Fruit fly (Drosophila melanogaster) whole organism, embryonic: Measurements from ENCODE around the gene Ac13E.
A peak's percentile ranks its signal among the peaks of the same experiment; 100 is the strongest.

ENCODE experiments used
- B-H2 ChIP-seq: fragments of 200-800 bp; sonication (Bioruptor generic); optimal IDR thresholded peaks from 2 replicates; lab custom pipeline; 2018; ENCODE audit warnings: missing biosample characterization, mild to moderate bottlenecking, missing genetic modification characterization
- CG12071 ChIP-seq: fragments of 200-800 bp; sonication (Bioruptor generic); optimal IDR thresholded peaks from 3 replicates; lab custom pipeline; 2018; ENCODE audit warnings: missing biosample characterization, mild to moderate bottlenecking, missing genetic modification characterization
- CG12942 ChIP-seq: fragments of 200-800 bp; sonication (Bioruptor generic); optimal IDR thresholded peaks from 3 replicates; lab custom pipeline; 2016; ENCODE audit warnings: missing biosample characterization, missing genetic modification characterization
- CG15073 ChIP-seq: fragments of 200-800 bp; sonication (Bioruptor generic); optimal IDR thresholded peaks from 2 replicates; lab custom pipeline; 2016; ENCODE audit warnings: missing biosample characterization, missing genetic modification characterization
- CG1603 ChIP-seq: fragments of 200-800 bp; sonication (Bioruptor generic); optimal IDR thresholded peaks from 2 replicates; lab custom pipeline; 2019; ENCODE audit warnings: missing biosample characterization, mild to moderate bottlenecking, missing genetic modification characterization, moderate library complexity
- CG17328 ChIP-seq: fragments of 200-800 bp; sonication (Bioruptor generic); IDR thresholded peaks from 2 replicates; pipeline ENCODE4 v1.3.6; 2022; ENCODE audit warnings: missing biosample characterization, missing genetic modification characterization
- CG17361 ChIP-seq: fragments of 200-800 bp; sonication (Bioruptor generic); IDR thresholded peaks from 3 replicates; pipeline ENCODE4 v1.3.6; 2022; ENCODE audit warnings: missing biosample characterization, missing genetic modification characterization
- CG2199 ChIP-seq: fragments of 200-800 bp; sonication (Bioruptor generic); IDR thresholded peaks from 3 replicates; pipeline ENCODE4 v1.3.6; 2022; ENCODE audit warnings: missing biosample characterization, missing genetic modification characterization
- CG30020 ChIP-seq: fragments of 200-800 bp; optimal IDR thresholded peaks from 2 replicates; lab custom pipeline; 2019; ENCODE audit warnings: missing biosample characterization, mild to moderate bottlenecking, missing genetic modification characterization, moderate library complexity
- CG31224 ChIP-seq: fragments of 200-800 bp; sonication (Bioruptor generic); IDR thresholded peaks from 2 replicates; pipeline ENCODE4 v1.3.6; 2022; ENCODE audit warnings: missing biosample characterization, missing genetic modification characterization
- CG3407 ChIP-seq: fragments of 200-800 bp; sonication (Bioruptor generic); optimal IDR thresholded peaks from 2 replicates; lab custom pipeline; 2018; ENCODE audit warnings: missing biosample characterization, mild to moderate bottlenecking, missing genetic modification characterization
- CG4282 ChIP-seq: fragments of 200-800 bp; sonication (Bioruptor generic); optimal IDR thresholded peaks from 2 replicates; lab custom pipeline; 2016; ENCODE audit warnings: missing biosample characterization, missing genetic modification characterization
- CG4328 ChIP-seq: fragments of 200-800 bp; sonication (Bioruptor generic); optimal IDR thresholded peaks from 3 replicates; lab custom pipeline; 2017; ENCODE audit warnings: missing biosample characterization, missing genetic modification reagents, missing genetic modification characterization
- CG4820 ChIP-seq: fragments of 200-800 bp; sonication (Bioruptor generic); optimal IDR thresholded peaks from 3 replicates; lab custom pipeline; 2016; ENCODE audit warnings: missing biosample characterization, missing genetic modification characterization
- CG6683 ChIP-seq: fragments of 200-800 bp; sonication (Bioruptor generic); optimal IDR thresholded peaks from 2 replicates; lab custom pipeline; 2017; ENCODE audit warnings: missing biosample characterization, mild to moderate bottlenecking, missing genetic modification characterization, missing genetic modification reagents
- CG7372 ChIP-seq: fragments of 200-800 bp; sonication (Bioruptor generic); IDR thresholded peaks from 2 replicates; pipeline ENCODE4 v1.3.6; 2022; ENCODE audit warnings: missing biosample characterization, missing genetic modification characterization
- CG7839 ChIP-seq: fragments of 200-800 bp; sonication (Bioruptor generic); optimal IDR thresholded peaks from 3 replicates; lab custom pipeline; 2018; ENCODE audit warnings: missing biosample characterization, mild to moderate bottlenecking, missing genetic modification characterization, moderate library complexity
- CG7987 ChIP-seq: fragments of 200-800 bp; sonication (Bioruptor generic); optimal IDR thresholded peaks from 2 replicates; lab custom pipeline; 2018; ENCODE audit warnings: missing biosample characterization, mild to moderate bottlenecking, missing genetic modification characterization, moderate library complexity
- CG9609 ChIP-seq: fragments of 200-800 bp; sonication (Bioruptor generic); optimal IDR thresholded peaks from 3 replicates; lab custom pipeline; 2016; ENCODE audit warnings: missing biosample characterization, missing genetic modification characterization
- CG9817 ChIP-seq: fragments of 200-800 bp; sonication (Bioruptor generic); optimal IDR thresholded peaks from 2 replicates; lab custom pipeline; 2018; ENCODE audit warnings: missing biosample characterization, mild to moderate bottlenecking, missing genetic modification characterization, moderate library complexity
- Dip2 ChIP-seq: fragments of 200-800 bp; sonication (Bioruptor generic); IDR thresholded peaks from 2 replicates; pipeline ENCODE4 v1.3.6; 2022; ENCODE audit warnings: missing biosample characterization, missing genetic modification characterization
- Gsc ChIP-seq: fragments of 200-800 bp; sonication (Bioruptor generic); IDR thresholded peaks from 2 replicates; pipeline ENCODE4 v1.3.6; 2022; ENCODE audit warnings: missing biosample characterization, missing genetic modification characterization
- H2.0 ChIP-seq: fragments of 200-800 bp; sonication (Bioruptor generic); IDR thresholded peaks from 2 replicates; pipeline ENCODE4 v1.3.6; 2022; ENCODE audit warnings: missing biosample characterization, missing genetic modification characterization
- HHEX ChIP-seq: fragments of 200-800 bp; sonication (Bioruptor generic); optimal IDR thresholded peaks from 3 replicates; lab custom pipeline; 2017; ENCODE audit warnings: missing biosample characterization, mild to moderate bottlenecking, missing genetic modification characterization, missing genetic modification reagents
- HLH4C ChIP-seq: fragments of 200-800 bp; sonication (Bioruptor generic); IDR thresholded peaks from 3 replicates; pipeline ENCODE4 v1.3.6; 2022; ENCODE audit warnings: missing biosample characterization, missing genetic modification characterization; ENCODE audit not compliant: partially characterized antibody
- Hey ChIP-seq: fragments of 200-800 bp; sonication (Bioruptor generic); optimal IDR thresholded peaks from 3 replicates; lab custom pipeline; 2018; ENCODE audit warnings: missing biosample characterization, mild to moderate bottlenecking, missing genetic modification characterization
- MTF-1 ChIP-seq: fragments of 200-800 bp; sonication (Bioruptor generic); optimal IDR thresholded peaks from 2 replicates; lab custom pipeline; 2018; ENCODE audit warnings: missing biosample characterization, mild to moderate bottlenecking, missing genetic modification characterization, borderline replicate concordance
- Med ChIP-seq: fragments of 200-800 bp; sonication (Bioruptor generic); peaks from one replicate; lab custom pipeline; 2016; ENCODE audit warnings: missing biosample characterization, missing genetic modification characterization, mild to moderate bottlenecking, inconsistent platforms, moderate library complexity
- NC2β ChIP-seq: fragments of 200-800 bp; sonication (Bioruptor generic); optimal IDR thresholded peaks from 2 replicates; lab custom pipeline; 2016; ENCODE audit warnings: missing biosample characterization, missing genetic modification characterization
- NFAT ChIP-seq: fragments of 200-800 bp; sonication (Bioruptor generic); IDR thresholded peaks from 2 replicates; pipeline ENCODE4 v1.3.6; 2022; ENCODE audit warnings: missing biosample characterization, missing genetic modification characterization
- Oli ChIP-seq: fragments of 200-800 bp; sonication (Bioruptor generic); optimal IDR thresholded peaks from 2 replicates; lab custom pipeline; 2018; ENCODE audit warnings: missing biosample characterization, mild to moderate bottlenecking, missing genetic modification characterization, moderate library complexity
- Optix ChIP-seq: fragments of 200-800 bp; sonication (Bioruptor generic); IDR thresholded peaks from 3 replicates; pipeline ENCODE4 v1.3.6; 2022; ENCODE audit warnings: missing biosample characterization, missing genetic modification characterization
- PHDP ChIP-seq: fragments of 200-800 bp; sonication (Bioruptor generic); optimal IDR thresholded peaks from 3 replicates; lab custom pipeline; 2018; ENCODE audit warnings: missing biosample characterization, mild to moderate bottlenecking, missing genetic modification characterization, moderate library complexity
- bigmax ChIP-seq: fragments of 200-800 bp; sonication (Bioruptor generic); optimal IDR thresholded peaks from 2 replicates; lab custom pipeline; 2018; ENCODE audit warnings: missing biosample characterization, mild to moderate bottlenecking, missing genetic modification characterization
- chif ChIP-seq, 2 experiments: fragments of 200-800 bp; sonication (Bioruptor generic); optimal IDR thresholded peaks; 3 replicates each; lab custom pipeline; 2016; ENCODE audit warnings: missing biosample characterization in 2 of 2, missing genetic modification characterization in 2 of 2
- dimm ChIP-seq: fragments of 200-800 bp; sonication (Bioruptor generic); IDR thresholded peaks from 2 replicates; pipeline ENCODE4 v1.3.6; 2022; ENCODE audit warnings: missing biosample characterization, missing genetic modification characterization
- dm ChIP-seq: fragments of 200-800 bp; sonication (Bioruptor generic); optimal IDR thresholded peaks from 3 replicates; lab custom pipeline; 2016; ENCODE audit warnings: missing biosample characterization, missing genetic modification characterization
- fd64A ChIP-seq: fragments of 200-800 bp; sonication (Bioruptor generic); optimal IDR thresholded peaks from 3 replicates; lab custom pipeline; 2018; ENCODE audit warnings: missing biosample characterization, mild to moderate bottlenecking, missing genetic modification characterization
- gt ChIP-seq: fragments of 200-800 bp; sonication (Bioruptor generic); IDR thresholded peaks from 2 replicates; pipeline ENCODE4 v1.3.6; 2022; ENCODE audit warnings: missing biosample characterization, missing genetic modification characterization
- hbn ChIP-seq: fragments of 200-800 bp; sonication (Bioruptor generic); IDR thresholded peaks from 2 replicates; pipeline ENCODE4 v1.3.6; 2022; ENCODE audit warnings: missing biosample characterization, missing genetic modification characterization; ENCODE audit not compliant: partially characterized antibody
- klu ChIP-seq: fragments of 200-800 bp; sonication (Bioruptor generic); IDR thresholded peaks from 2 replicates; pipeline ENCODE4 v1.3.6; 2022; ENCODE audit warnings: missing biosample characterization, missing genetic modification characterization
- lov ChIP-seq, 2 experiments: fragments of 200-800 bp in 1 of 2; fragments of >200 bp in 1 of 2; sonication (Bioruptor generic) in 1 of 2; IDR thresholded peaks in 1 of 2; optimal IDR thresholded peaks in 1 of 2; 2 replicates in 1 of 2; 3 replicates in 1 of 2; pipeline versions ENCODE4 v1.3.6 to Lab custom; 2017 to 2022; ENCODE audit warnings: missing biosample characterization in 1 of 2, missing genetic modification characterization in 1 of 2
- otp ChIP-seq: fragments of 200-800 bp; sonication (Bioruptor generic); IDR thresholded peaks from 3 replicates; pipeline ENCODE4, ENCODE4 v1.3.6; 2022; ENCODE audit warnings: missing biosample characterization, missing genetic modification characterization
- pita ChIP-seq: fragments of 200-800 bp; sonication (Bioruptor generic); optimal IDR thresholded peaks from 2 replicates; lab custom pipeline; 2017; ENCODE audit warnings: missing biosample characterization, mild to moderate bottlenecking, missing genetic modification characterization
- pum ChIP-seq: fragments of 200-800 bp; sonication (Bioruptor generic); optimal IDR thresholded peaks from 2 replicates; lab custom pipeline; 2016; ENCODE audit warnings: missing biosample characterization, missing genetic modification characterization
- run ChIP-seq: fragments of 200-800 bp; sonication (Bioruptor generic); optimal IDR thresholded peaks from 3 replicates; lab custom pipeline; 2018; ENCODE audit warnings: missing biosample characterization, mild to moderate bottlenecking, missing genetic modification characterization
- slou ChIP-seq: fragments of 200-800 bp; sonication (Bioruptor generic); optimal IDR thresholded peaks from 3 replicates; lab custom pipeline; 2016; ENCODE audit warnings: missing biosample characterization, missing genetic modification characterization
- ssp ChIP-seq: fragments of 200-800 bp; sonication (Bioruptor generic); IDR thresholded peaks from 2 replicates; pipeline ENCODE4 v1.3.6; 2022; ENCODE audit warnings: missing biosample characterization, missing genetic modification characterization
- trh ChIP-seq: fragments of 200-800 bp; sonication (Bioruptor generic); optimal IDR thresholded peaks from 2 replicates; lab custom pipeline; 2016; ENCODE audit warnings: missing biosample characterization, missing genetic modification characterization
- yki ChIP-seq: fragments of >200 bp; optimal IDR thresholded peaks from 3 replicates; lab custom pipeline; 2018

The Ac13E gene

DNA sequence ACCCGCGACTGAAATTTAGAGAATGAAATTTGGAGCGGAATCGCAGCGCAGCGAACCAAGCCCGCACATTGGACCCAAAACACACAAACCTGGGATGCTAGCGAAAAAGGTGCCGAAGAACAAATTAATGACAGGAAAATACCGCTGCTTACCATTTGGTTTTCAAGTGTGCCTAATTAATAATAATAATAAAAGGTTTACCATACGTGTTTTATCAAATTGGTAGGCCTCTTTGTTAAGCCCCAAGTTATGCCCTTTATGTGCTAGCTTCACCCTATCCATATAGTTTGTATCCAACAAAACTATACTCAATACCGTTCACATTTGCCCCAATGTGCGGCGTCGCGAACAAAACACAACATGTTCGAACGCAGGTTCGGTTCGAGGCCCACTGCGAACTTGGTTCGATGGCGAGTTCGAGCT, at the start of gene Ac13E (continued):
- TF ChIP-seq CG9817 (tag; lab: Kevin White, UChicago) = peak; percentile 83
- TF ChIP-seq pum = peak; percentile 73
- TF ChIP-seq CG7372 (GFP tag; lab: Robert Waterston, UW) = peak; percentile 89
- peak; percentile 89 for TF ChIP-seq HHEX (GFP tag; lab: Kevin White, UChicago)
- TF ChIP-seq Hey (tag; lab: Kevin White, UChicago) = peak; percentile 52
- TF ChIP-seq B-H2 (GFP tag; lab: Kevin White, UChicago) = peak; percentile 79
- TF ChIP-seq CG15073 (GFP tag; lab: Kevin White, UChicago) = peak; percentile 27
- peak; percentile 90 for TF ChIP-seq CG4282 (GFP tag; lab: Kevin White, UChicago)
- TF ChIP-seq pita (GFP tag; lab: Kevin White, UChicago) = no peak
- peak; percentile 94 for TF ChIP-seq CG7839
- TF ChIP-seq bigmax = no peak
- no peak for TF ChIP-seq CG2199 (GFP tag; lab: Robert Waterston, UW)
- peak; percentile 75 for TF ChIP-seq CG12071
- peak; percentile 73; the same call in 1 of the 2 replicates for TF ChIP-seq klu (GFP tag; lab: Robert Waterston, UW)
- TF ChIP-seq CG9609 (GFP tag; lab: Kevin White, UChicago) = peak; percentile 68
- peak; percentile 80 for TF ChIP-seq run
- peak; percentile 26 for TF ChIP-seq CG7987
- TF ChIP-seq CG30020 (tag; lab: Kevin White, UChicago) = peak; percentile 63
- peak; percentile 81 for TF ChIP-seq CG4820 (GFP tag; lab: Kevin White, UChicago)
- TF ChIP-seq trh = peak; percentile 71
- TF ChIP-seq CG12942 (GFP tag; lab: Kevin White, UChicago) = peak; percentile 79
- TF ChIP-seq dimm = no peak
- peak; percentile 83 for TF ChIP-seq CG3407 (GFP tag; lab: Kevin White, UChicago)
- TF ChIP-seq chif (GFP tag; optimal IDR thresholded peaks at IDR 0.05; lab: Kevin White, UChicago) = peak; percentile 56 to 85
- TF ChIP-seq HLH4C (GFP tag; lab: Robert Waterston, UW) = peak; percentile 51; the same call in 2 of the 3 replicates
- peak; percentile 95 for TF ChIP-seq CG17361 (GFP tag; lab: Robert Waterston, UW)
- TF ChIP-seq Oli (tag; lab: Kevin White, UChicago) = peak; percentile 94
- peak; percentile 85 for TF ChIP-seq CG1603 (tag; lab: Kevin White, UChicago)
- no peak for TF ChIP-seq Dip2 (GFP tag; lab: Robert Waterston, UW)
- TF ChIP-seq Med (GFP tag; lab: Kevin White, UChicago) = peak; percentile 98
- peak; percentile 75 for TF ChIP-seq fd64A (GFP tag; lab: Kevin White, UChicago)
- peak; percentile 79 for TF ChIP-seq NC2β
- 0 out of 2 replicates have a peak, but pooled peaks have one; percentile 30 for TF ChIP-seq gt (GFP tag; lab: Robert Waterston, UW)
- TF ChIP-seq CG4328 (GFP tag; lab: Kevin White, UChicago) = peak; percentile 83
- peak; percentile 82 for TF ChIP-seq H2.0
- TF ChIP-seq yki (lab: Kevin White, UChicago) = no peak
- TF ChIP-seq NFAT = peak; percentile 78
- TF ChIP-seq slou = peak; percentile 78
- TF ChIP-seq CG17328 (GFP tag; lab: Robert Waterston, UW) = peak; percentile 75
- peak; percentile 83 for TF ChIP-seq Optix (GFP tag; lab: Robert Waterston, UW)
- peak; percentile 77 for TF ChIP-seq CG31224 (GFP tag; lab: Robert Waterston, UW)
- peak; percentile 67 for TF ChIP-seq ssp (GFP tag; lab: Robert Waterston, UW)
- TF ChIP-seq CG6683 (GFP tag; lab: Kevin White, UChicago) = peak; percentile 83
- TF ChIP-seq dm (GFP tag; lab: Kevin White, UChicago) = peak; percentile 70
- TF ChIP-seq otp (GFP tag; lab: Robert Waterston, UW) = peak; percentile 78; the same call in 2 of the 3 replicates
- peak; percentile 59 for TF ChIP-seq Gsc (GFP tag; lab: Robert Waterston, UW)
- 0 out of 2 replicates have a peak, but pooled peaks have one; percentile 18 for TF ChIP-seq hbn (GFP tag; lab: Robert Waterston, UW)
- peak; percentile 92 for TF ChIP-seq PHDP (tag; lab: Kevin White, UChicago)
- TF ChIP-seq MTF-1 (GFP tag; lab: Kevin White, UChicago) = peak; percentile 57
- TF ChIP-seq lov (optimal IDR thresholded peaks at IDR 0.05; lab: Kevin White, UChicago) = no peak
- TF ChIP-seq lov (GFP tag; IDR thresholded peaks at IDR 0.05; lab: Robert Waterston, UW) = 0 out of 3 replicates have a peak, but pooled peaks have one; percentile 29
